Worm (Caenorhabditis elegans): ENCODE data around the gene hlh-13.

Gene hlh-13

DNA sequence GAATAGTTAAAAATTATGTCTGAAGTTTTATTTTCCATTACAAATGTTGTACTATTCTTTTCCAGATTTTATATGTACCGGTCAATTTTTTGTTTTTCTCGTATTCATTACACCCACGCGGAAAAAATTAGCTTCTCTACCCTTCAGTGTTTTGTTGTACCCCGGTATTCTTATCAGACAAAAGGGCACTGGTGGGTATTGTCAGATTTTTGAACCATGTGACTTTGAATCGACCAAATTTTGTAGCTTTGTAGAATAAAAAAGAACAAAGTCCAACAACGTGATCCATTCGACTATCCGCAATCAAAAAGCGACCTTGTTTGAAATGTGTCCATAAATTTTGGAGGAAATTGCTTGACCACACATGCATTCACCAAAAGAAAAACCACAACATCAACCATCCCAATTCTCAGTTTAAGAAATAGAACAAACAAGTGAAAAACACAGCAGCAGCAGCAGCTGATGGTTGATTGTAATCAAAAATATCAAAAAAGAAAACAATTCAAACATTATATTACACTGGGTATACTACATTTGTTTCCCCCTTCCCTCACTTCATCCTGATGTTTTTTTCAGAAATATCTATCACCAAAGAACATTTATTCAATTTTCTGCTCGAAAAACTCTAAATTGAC is 4.4 kb upstream of the hlh-13 start (continued):
- TF ChIP-seq sup-37 (GFP tag; optimal IDR thresholded peaks at IDR 0.05) (no peak), fkh-10 (GFP tag; optimal IDR thresholded peaks at IDR 0.05) (no peak), nhr-85 (tag) (peak; percentile 82), unc-98 (GFP tag; IDR thresholded peaks at IDR 0.05) (no peak), elt-3 (tag; optimal IDR thresholded peaks at IDR 0.05) (peak in 2 of 6 experiments; percentile 48 to 64), sox-4 (tag; optimal IDR thresholded peaks at IDR 0.05) (no peak), aha-1 (tag; optimal IDR thresholded peaks at IDR 0.05) (no peak), tlp-1 (tag; optimal IDR thresholded peaks at IDR 0.05) (no peak), nhr-90 (tag; optimal IDR thresholded peaks at IDR 0.05; ENCODE audit: poor library complexity) (peak; percentile 35), C04F5.9 (tag; optimal IDR thresholded peaks at IDR 0.05) (no peak), skn-1 (tag; optimal IDR thresholded peaks at IDR 0.05) (no peak), blmp-1 (tag; optimal IDR thresholded peaks at IDR 0.05) (peak; percentile 40), sptf-1 (tag; optimal IDR thresholded peaks at IDR 0.05) (no peak), mab-9 (GFP tag; IDR thresholded peaks at IDR 0.05) (no peak), C34B4.2 (tag; optimal IDR thresholded peaks at IDR 0.05) (no peak), lir-3 (tag; optimal IDR thresholded peaks at IDR 0.05; ENCODE audit: poor library complexity) (no peak), unc-130 (tag; optimal IDR thresholded peaks at IDR 0.05) (no peak), ceh-88 (GFP tag; IDR thresholded peaks at IDR 0.05) (no peak), lin-13 (GFP tag; optimal IDR thresholded peaks at IDR 0.05) (no peak), lin-35 (GFP tag; optimal IDR thresholded peaks at IDR 0.05) (peak in 1 of 2 experiments; percentile 56), nhr-28 (tag; optimal IDR thresholded peaks at IDR 0.05) (no peak), pqm-1 (tag; optimal IDR thresholded peaks at IDR 0.05) (no peak), swsn-7 (tag; optimal IDR thresholded peaks at IDR 0.05) (no peak), nhr-20 (tag; optimal IDR thresholded peaks at IDR 0.05) (peak; percentile 44), ces-1 (GFP tag; optimal IDR thresholded peaks at IDR 0.05) (no peak), nhr-84 (tag; optimal IDR thresholded peaks at IDR 0.05) (no peak), hpl-2 (GFP tag; optimal IDR thresholded peaks at IDR 0.05) (no peak), pag-3 (tag; optimal IDR thresholded peaks at IDR 0.05; ENCODE audit: borderline replicate concordance, insufficient read depth) (no peak), unc-30 (tag; optimal IDR thresholded peaks at IDR 0.05) (no peak), zag-1 (tag; optimal IDR thresholded peaks at IDR 0.05) (no peak), ceh-90 (tag; optimal IDR thresholded peaks at IDR 0.05) (no peak), nhr-76 (tag; optimal IDR thresholded peaks at IDR 0.05) (no peak), mef-2 (tag; optimal IDR thresholded peaks at IDR 0.05) (no peak), Y116A8C.19 (tag; optimal IDR thresholded peaks at IDR 0.05; ENCODE audit: borderline replicate concordance) (no peak), fos-1 (tag; optimal IDR thresholded peaks at IDR 0.05) (no peak), nhr-77 (tag; optimal IDR thresholded peaks at IDR 0.05) (no peak), nhr-237 (tag; optimal IDR thresholded peaks at IDR 0.05) (no peak), ztf-11 (tag; optimal IDR thresholded peaks at IDR 0.05) (no peak), zip-4 (GFP tag; optimal IDR thresholded peaks at IDR 0.05) (no peak), nhr-19 (GFP tag; conservative IDR thresholded peaks at IDR 0.05) (peak; percentile 30), alr-1 (tag; optimal IDR thresholded peaks at IDR 0.05; ENCODE audit: borderline replicate concordance) (no peak), efl-1 (optimal IDR thresholded peaks at IDR 0.05) (no peak), efl-1 (GFP tag; optimal IDR thresholded peaks at IDR 0.05 in 1 of 2) (no peak), isw-1 (GFP tag; IDR thresholded peaks at IDR 0.05) (no peak), dsc-1 (tag; optimal IDR thresholded peaks at IDR 0.05) (no peak), ets-5 (GFP tag; IDR thresholded peaks at IDR 0.05) (no peak), nhr-11 (tag; optimal IDR thresholded peaks at IDR 0.05) (no peak), elt-2 (tag; optimal IDR thresholded peaks at IDR 0.05) (peak; percentile 61)

Measured in whole organism, L1 larva.